Fruit fly (Drosophila melanogaster) Kc167 (cell line): ENCODE results near the gene CG42399.

ENCODE experiments used
- insv ChIP-seq: fragments of >200 bp; optimal IDR thresholded peaks from 3 replicates; lab custom pipeline; 2018; ENCODE audit warnings: missing external identifiers
- psq ChIP-seq: fragments of >200 bp; optimal IDR thresholded peaks from 2 replicates; lab custom pipeline; 2017; ENCODE audit warnings: missing external identifiers

DNA sequence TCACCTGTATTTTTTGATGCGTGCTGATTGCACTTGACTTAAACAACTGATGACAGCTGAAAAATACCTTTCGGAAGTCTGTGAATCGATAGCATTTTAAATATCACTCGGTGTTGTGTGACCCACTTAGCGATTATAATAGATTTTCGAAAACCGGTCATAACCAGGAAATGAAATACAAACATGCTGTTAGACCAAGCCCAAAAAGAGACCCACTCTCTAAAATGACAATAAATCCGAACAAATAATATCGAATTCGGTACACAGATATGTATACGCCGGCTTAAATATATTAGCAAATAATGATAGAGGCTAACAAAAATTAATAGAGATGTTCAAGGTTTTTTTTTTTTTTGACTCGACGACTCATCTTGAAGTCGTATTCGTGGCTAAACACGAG lies 22.6 kb upstream of the CG42399 start:
- TF ChIP-seq insv (lab: Kevin White, UChicago) (no peak), psq (no peak)
